Worm (Caenorhabditis elegans): ENCODE data around the gene unc-43.

ce11 chrIV:10368326-10368725 lies 18.3 kb upstream of the unc-43 start, which contains the start of gene iars-1:
- TF ChIP-seq ZK546.5 (tag; optimal IDR thresholded peaks at IDR 0.05), result no peak
- TF ChIP-seq ztf-11 (tag; optimal IDR thresholded peaks at IDR 0.05), result no peak
